Fruit fly (Drosophila melanogaster) whole organism, embryonic: ENCODE data around the gene CG45307.

Experiments
- Atf6 ChIP-seq: fragments of 200-800 bp; sonication (Bioruptor generic); IDR thresholded peaks from 2 replicates; pipeline ENCODE4 v1.3.6; 2022; ENCODE audit warnings: missing biosample characterization, missing genetic modification characterization
- B-H2 ChIP-seq: fragments of 200-800 bp; sonication (Bioruptor generic); optimal IDR thresholded peaks from 2 replicates; lab custom pipeline; 2018; ENCODE audit warnings: missing biosample characterization, mild to moderate bottlenecking, missing genetic modification characterization
- CG10274 ChIP-seq: fragments of 200-800 bp; sonication (Bioruptor generic); optimal IDR thresholded peaks from 3 replicates; lab custom pipeline; 2017; ENCODE audit warnings: missing biosample characterization, mild to moderate bottlenecking, missing genetic modification characterization
- CG10462 ChIP-seq: fragments of 200-800 bp; sonication (Bioruptor generic); optimal IDR thresholded peaks from 2 replicates; lab custom pipeline; 2016; ENCODE audit warnings: missing biosample characterization, missing genetic modification characterization
- CG12104 ChIP-seq: fragments of 200-800 bp; sonication (Bioruptor generic); optimal IDR thresholded peaks from 3 replicates; lab custom pipeline; 2016; ENCODE audit warnings: missing biosample characterization, missing genetic modification characterization
- CG12769 ChIP-seq: fragments of 200-800 bp; sonication (Bioruptor generic); optimal IDR thresholded peaks from 2 replicates; lab custom pipeline; 2019; ENCODE audit warnings: missing biosample characterization, mild to moderate bottlenecking, missing genetic modification characterization, moderate library complexity
- CG13894 ChIP-seq: fragments of 200-800 bp; sonication (Bioruptor generic); optimal IDR thresholded peaks from 3 replicates; lab custom pipeline; 2018; ENCODE audit warnings: missing biosample characterization, mild to moderate bottlenecking, missing genetic modification characterization, moderate library complexity
- CG14710 ChIP-seq: fragments of 200-800 bp; sonication (Bioruptor generic); optimal IDR thresholded peaks from 3 replicates; lab custom pipeline; 2019; ENCODE audit warnings: missing biosample characterization, mild to moderate bottlenecking, missing genetic modification characterization, moderate library complexity
- CG1529 ChIP-seq: fragments of 200-800 bp; sonication (Bioruptor generic); optimal IDR thresholded peaks from 3 replicates; lab custom pipeline; 2018; ENCODE audit warnings: missing biosample characterization, missing genetic modification characterization
- CG16813 ChIP-seq: fragments of 200-800 bp; sonication (Bioruptor generic); IDR thresholded peaks from 3 replicates; pipeline ENCODE4 v1.3.6; 2022; ENCODE audit warnings: missing biosample characterization, missing genetic modification characterization; ENCODE audit not compliant: partially characterized antibody
- CG17359 ChIP-seq: fragments of 200-800 bp; sonication (Bioruptor generic); optimal IDR thresholded peaks from 3 replicates; lab custom pipeline; 2018; ENCODE audit warnings: missing biosample characterization, mild to moderate bottlenecking, missing genetic modification characterization, moderate library complexity
- CG17568 ChIP-seq: fragments of 200-800 bp; sonication (Bioruptor generic); optimal IDR thresholded peaks from 2 replicates; lab custom pipeline; 2018; ENCODE audit warnings: missing biosample characterization, mild to moderate bottlenecking, missing genetic modification characterization, moderate library complexity
- CG1792 ChIP-seq: fragments of 200-800 bp; sonication (Bioruptor generic); optimal IDR thresholded peaks from 2 replicates; lab custom pipeline; 2016; ENCODE audit warnings: missing biosample characterization, missing genetic modification characterization
- CG18599 ChIP-seq: fragments of 200-800 bp; sonication (Bioruptor generic); optimal IDR thresholded peaks from 3 replicates; lab custom pipeline; 2017; ENCODE audit warnings: missing biosample characterization, missing genetic modification characterization, mild to moderate bottlenecking, moderate library complexity, missing genetic modification reagents
- CG2678 ChIP-seq: fragments of 200-800 bp; sonication (Bioruptor generic); optimal IDR thresholded peaks from 3 replicates; lab custom pipeline; 2019; ENCODE audit warnings: missing biosample characterization, mild to moderate bottlenecking, missing genetic modification characterization, moderate library complexity
- CG3726 ChIP-seq: fragments of 200-800 bp; sonication (Bioruptor generic); IDR thresholded peaks from 3 replicates; pipeline ENCODE4, ENCODE4 v1.3.6; 2022; ENCODE audit warnings: missing biosample characterization, missing genetic modification characterization
- CG4617 ChIP-seq: fragments of 200-800 bp; sonication (Bioruptor generic); optimal IDR thresholded peaks from 3 replicates; lab custom pipeline; 2016; ENCODE audit warnings: missing biosample characterization, missing genetic modification characterization, borderline replicate concordance
- CG4707 ChIP-seq: fragments of 200-800 bp; sonication (Bioruptor generic); optimal IDR thresholded peaks from 2 replicates; lab custom pipeline; 2018; ENCODE audit warnings: missing biosample characterization, mild to moderate bottlenecking, missing genetic modification characterization, moderate library complexity
- CG6854 ChIP-seq: fragments of 200-800 bp; sonication (Bioruptor generic); optimal IDR thresholded peaks from 3 replicates; lab custom pipeline; 2017; ENCODE audit warnings: missing biosample characterization, mild to moderate bottlenecking, missing genetic modification characterization
- CG7745 ChIP-seq: fragments of 200-800 bp; sonication (Bioruptor generic); optimal IDR thresholded peaks from 2 replicates; lab custom pipeline; 2018; ENCODE audit warnings: missing biosample characterization, mild to moderate bottlenecking, missing genetic modification characterization, moderate library complexity
- CG7987 ChIP-seq: fragments of 200-800 bp; sonication (Bioruptor generic); optimal IDR thresholded peaks from 2 replicates; lab custom pipeline; 2018; ENCODE audit warnings: missing biosample characterization, mild to moderate bottlenecking, missing genetic modification characterization, moderate library complexity
- CG8359 ChIP-seq: fragments of 200-800 bp; sonication (Bioruptor generic); optimal IDR thresholded peaks from 2 replicates; lab custom pipeline; 2017; ENCODE audit warnings: missing biosample characterization, mild to moderate bottlenecking, missing genetic modification characterization, borderline replicate concordance
- CG8944 ChIP-seq: fragments of 200-800 bp; sonication (Bioruptor generic); optimal IDR thresholded peaks from 3 replicates; lab custom pipeline; 2016; ENCODE audit warnings: missing biosample characterization, missing genetic modification characterization
- CG9609 ChIP-seq: fragments of 200-800 bp; sonication (Bioruptor generic); optimal IDR thresholded peaks from 3 replicates; lab custom pipeline; 2016; ENCODE audit warnings: missing biosample characterization, missing genetic modification characterization
- CG9797 ChIP-seq: fragments of 200-800 bp; sonication (Bioruptor generic); optimal IDR thresholded peaks from 3 replicates; lab custom pipeline; 2018; ENCODE audit warnings: missing biosample characterization, mild to moderate bottlenecking, missing genetic modification characterization
- HHEX ChIP-seq: fragments of 200-800 bp; sonication (Bioruptor generic); optimal IDR thresholded peaks from 3 replicates; lab custom pipeline; 2017; ENCODE audit warnings: missing biosample characterization, mild to moderate bottlenecking, missing genetic modification characterization, missing genetic modification reagents
- Hey ChIP-seq: fragments of 200-800 bp; sonication (Bioruptor generic); optimal IDR thresholded peaks from 3 replicates; lab custom pipeline; 2018; ENCODE audit warnings: missing biosample characterization, mild to moderate bottlenecking, missing genetic modification characterization
- Hmr ChIP-seq: fragments of 200-800 bp; sonication (Bioruptor generic); optimal IDR thresholded peaks from 3 replicates; lab custom pipeline; 2017; ENCODE audit warnings: mild to moderate bottlenecking, missing biosample characterization, missing genetic modification reagents, missing genetic modification characterization
- Hr78 ChIP-seq, 2 experiments: fragments of 200-800 bp in 1 of 2; fragments of >200 bp in 1 of 2; sonication (Bioruptor generic) in 1 of 2; optimal IDR thresholded peaks; 2 replicates each; lab custom pipeline; 2017 to 2019; ENCODE audit warnings: missing biosample characterization in 2 of 2, missing genetic modification characterization in 2 of 2, mild to moderate bottlenecking in 1 of 2, moderate library complexity in 1 of 2
- Lpt ChIP-seq: fragments of >200 bp; optimal IDR thresholded peaks from 2 replicates; lab custom pipeline; 2018; ENCODE audit warnings: missing biosample characterization, missing genetic modification characterization
- Med ChIP-seq: fragments of 200-800 bp; sonication (Bioruptor generic); peaks from one replicate; lab custom pipeline; 2016; ENCODE audit warnings: missing biosample characterization, missing genetic modification characterization, mild to moderate bottlenecking, inconsistent platforms, moderate library complexity
- NFAT ChIP-seq: fragments of 200-800 bp; sonication (Bioruptor generic); IDR thresholded peaks from 2 replicates; pipeline ENCODE4 v1.3.6; 2022; ENCODE audit warnings: missing biosample characterization, missing genetic modification characterization
- Oli ChIP-seq: fragments of 200-800 bp; sonication (Bioruptor generic); optimal IDR thresholded peaks from 2 replicates; lab custom pipeline; 2018; ENCODE audit warnings: missing biosample characterization, mild to moderate bottlenecking, missing genetic modification characterization, moderate library complexity
- Pdp1 ChIP-seq, 2 experiments: fragments of 200-800 bp; sonication (Bioruptor generic); optimal IDR thresholded peaks; 3 replicates each; lab custom pipeline; 2016; ENCODE audit warnings: missing biosample characterization in 2 of 2, missing genetic modification characterization in 2 of 2, mild to moderate bottlenecking in 1 of 2, moderate library complexity in 1 of 2
- Taf1 ChIP-seq: fragments of 200-800 bp; sonication (Bioruptor generic); IDR thresholded peaks from 2 replicates; pipeline ENCODE4 v1.3.6; 2022; ENCODE audit warnings: missing biosample characterization, missing genetic modification characterization
- bbx ChIP-seq: fragments of 200-800 bp; sonication (Bioruptor generic); IDR thresholded peaks from 2 replicates; pipeline ENCODE4 v1.3.6; 2022; ENCODE audit warnings: missing biosample characterization, missing genetic modification characterization; ENCODE audit not compliant: partially characterized antibody
- caup ChIP-seq: fragments of 200-800 bp; sonication (Bioruptor generic); optimal IDR thresholded peaks from 3 replicates; lab custom pipeline; 2017; ENCODE audit warnings: missing biosample characterization, mild to moderate bottlenecking, missing genetic modification characterization, moderate library complexity; ENCODE audit not compliant: severe bottlenecking
- corto ChIP-seq: fragments of 200-800 bp; sonication (Bioruptor generic); optimal IDR thresholded peaks from 2 replicates; lab custom pipeline; 2016; ENCODE audit warnings: missing biosample characterization, mild to moderate bottlenecking, missing genetic modification characterization, moderate library complexity
- gem ChIP-seq: fragments of 200-800 bp; sonication (Bioruptor generic); optimal IDR thresholded peaks from 2 replicates; lab custom pipeline; 2019; ENCODE audit warnings: missing biosample characterization, mild to moderate bottlenecking, missing genetic modification characterization, moderate library complexity
- gro ChIP-seq: fragments of 200-800 bp; sonication (Bioruptor generic); optimal IDR thresholded peaks from 2 replicates; lab custom pipeline; 2016; ENCODE audit warnings: missing biosample characterization, missing genetic modification characterization
- gsb-n ChIP-seq: fragments of 200-800 bp; sonication (Bioruptor generic); optimal IDR thresholded peaks from 3 replicates; lab custom pipeline; 2018; ENCODE audit warnings: missing biosample characterization, mild to moderate bottlenecking, missing genetic modification characterization
- hb ChIP-seq: fragments of 200-800 bp; sonication (Bioruptor generic); IDR thresholded peaks from 3 replicates; pipeline ENCODE4 v1.3.6; 2022; ENCODE audit warnings: missing biosample characterization, missing genetic modification characterization; ENCODE audit not compliant: partially characterized antibody
- oc ChIP-seq: fragments of 200-800 bp; sonication (Bioruptor generic); optimal IDR thresholded peaks from 2 replicates; lab custom pipeline; 2018; ENCODE audit warnings: missing biosample characterization, mild to moderate bottlenecking, missing genetic modification characterization, moderate library complexity
- ranshi ChIP-seq: fragments of 200-800 bp; sonication (Bioruptor generic); IDR thresholded peaks from 2 replicates; pipeline ENCODE4 v1.3.6; 2022; ENCODE audit warnings: missing biosample characterization, missing genetic modification characterization
- schlank ChIP-seq: fragments of 200-800 bp; sonication (Bioruptor generic); optimal IDR thresholded peaks from 2 replicates; lab custom pipeline; 2018; ENCODE audit warnings: missing biosample characterization, mild to moderate bottlenecking, missing genetic modification characterization
- sug ChIP-seq: fragments of 200-800 bp; optimal IDR thresholded peaks from 2 replicates; lab custom pipeline; 2019; ENCODE audit warnings: missing biosample characterization, mild to moderate bottlenecking, missing genetic modification characterization, moderate library complexity
- tap ChIP-seq: fragments of 200-800 bp; optimal IDR thresholded peaks from 3 replicates; lab custom pipeline; 2019; ENCODE audit warnings: missing biosample characterization, mild to moderate bottlenecking, missing genetic modification characterization, moderate library complexity
- twi ChIP-seq: fragments of 200-800 bp; optimal IDR thresholded peaks from 2 replicates; lab custom pipeline; 2019; ENCODE audit warnings: missing biosample characterization, mild to moderate bottlenecking, missing genetic modification characterization, moderate library complexity
- tx ChIP-seq: fragments of 200-800 bp; sonication (Bioruptor generic); optimal IDR thresholded peaks from 2 replicates; lab custom pipeline; 2016; ENCODE audit warnings: missing biosample characterization, missing genetic modification characterization

CG45307 gene

dm6 chr2L:8719757-8720156 lies 32.2 kb downstream of the CG45307 start (continued):
- TF ChIP-seq CG10274, result peak; percentile 12
- TF ChIP-seq caup, result peak; percentile 27
- TF ChIP-seq CG7987 (GFP tag; lab: Kevin White, UChicago), result peak; percentile 34
- TF ChIP-seq CG12104 (GFP tag; lab: Kevin White, UChicago), result no peak
- TF ChIP-seq CG7745 (tag; lab: Kevin White, UChicago), result no peak
- TF ChIP-seq CG6854 (GFP tag; lab: Kevin White, UChicago), result peak; percentile 30
- peak; percentile 11 for TF ChIP-seq CG13894 (tag; lab: Kevin White, UChicago)
- peak; percentile 38 for TF ChIP-seq Hmr
- no peak for TF ChIP-seq twi
- no peak for TF ChIP-seq CG1792 (GFP tag; lab: Kevin White, UChicago)
- peak; percentile 21 for TF ChIP-seq CG17568 (GFP tag; lab: Kevin White, UChicago)
- TF ChIP-seq CG1529 (GFP tag; lab: Kevin White, UChicago), result no peak
- TF ChIP-seq sug (tag; lab: Kevin White, UChicago), result peak; percentile 83
- peak; percentile 33 for TF ChIP-seq CG18599 (GFP tag; lab: Kevin White, UChicago)
- no peak for TF ChIP-seq tap (tag; lab: Kevin White, UChicago)
- TF ChIP-seq CG2678 (tag; lab: Kevin White, UChicago), result peak; percentile 16
- TF ChIP-seq ranshi (GFP tag; lab: Robert Waterston, UW), result no peak
- no peak for TF ChIP-seq Lpt (GFP tag; lab: Kevin White, UChicago)
- peak; percentile 66 for TF ChIP-seq gro
- TF ChIP-seq gem (tag; lab: Kevin White, UChicago), result no peak
- peak; percentile 11 for TF ChIP-seq CG17359 (tag; lab: Kevin White, UChicago)
- TF ChIP-seq oc (tag; lab: Kevin White, UChicago), result no peak
- TF ChIP-seq Hey (tag; lab: Kevin White, UChicago), result peak; percentile 37
- TF ChIP-seq Atf6 (GFP tag; lab: Robert Waterston, UW), result peak; percentile 37; the same call in 1 of the 2 replicates
- no peak for TF ChIP-seq hb
- TF ChIP-seq HHEX (GFP tag; lab: Kevin White, UChicago), result no peak
- TF ChIP-seq CG16813 (GFP tag; lab: Robert Waterston, UW), result no peak
- no peak for TF ChIP-seq CG4707 (GFP tag; lab: Kevin White, UChicago)
- TF ChIP-seq Oli (tag; lab: Kevin White, UChicago), result no peak
- no peak for TF ChIP-seq Hr78 (GFP tag; optimal IDR thresholded peaks at IDR 0.05; lab: Kevin White, UChicago)
- TF ChIP-seq CG3726 (GFP tag; lab: Robert Waterston, UW), result no peak
- TF ChIP-seq schlank, result no peak
- no peak for TF ChIP-seq CG4617
- no peak for TF ChIP-seq corto
- TF ChIP-seq NFAT (GFP tag; lab: Robert Waterston, UW), result no peak
- TF ChIP-seq Med (GFP tag; lab: Kevin White, UChicago), result peak; percentile 54
- no peak for TF ChIP-seq tx (GFP tag; lab: Kevin White, UChicago)
- TF ChIP-seq CG9609 (GFP tag; lab: Kevin White, UChicago), result no peak
- no peak for TF ChIP-seq gsb-n (tag; lab: Kevin White, UChicago)
- no peak for TF ChIP-seq Taf1
- no peak for TF ChIP-seq CG8944 (GFP tag; lab: Kevin White, UChicago)
- no peak for TF ChIP-seq CG10462 (GFP tag; lab: Kevin White, UChicago)
- no peak for TF ChIP-seq CG8359 (GFP tag; lab: Kevin White, UChicago)
- TF ChIP-seq CG9797 (GFP tag; lab: Kevin White, UChicago), result no peak
- no peak for TF ChIP-seq CG14710 (tag; lab: Kevin White, UChicago)
- peak; percentile 59 for TF ChIP-seq CG12769 (tag; lab: Kevin White, UChicago)
- TF ChIP-seq B-H2, result peak; percentile 9
- no peak for TF ChIP-seq Pdp1 (GFP tag; optimal IDR thresholded peaks at IDR 0.05; lab: Kevin White, UChicago)
- no peak for TF ChIP-seq bbx (GFP tag; lab: Robert Waterston, UW)
